Fruit fly (Drosophila melanogaster) whole organism, embryonic: ENCODE data around the gene Cht2.

Experiments used
- Awh ChIP-seq: fragments of 200-800 bp; sonication (Bioruptor generic); IDR thresholded peaks from 2 replicates; pipeline ENCODE4, ENCODE4 v1.3.6; 2022; ENCODE audit warnings: missing biosample characterization, missing genetic modification characterization
- BEAF-32 ChIP-seq: fragments of 200-800 bp; sonication (Bioruptor generic); optimal IDR thresholded peaks from 3 replicates; lab custom pipeline; 2017; ENCODE audit warnings: missing biosample characterization, missing genetic modification characterization, mild to moderate bottlenecking, moderate library complexity, missing genetic modification reagents
- CG10543 ChIP-seq: fragments of 200-800 bp; sonication (Bioruptor generic); optimal IDR thresholded peaks from 3 replicates; lab custom pipeline; 2017; ENCODE audit warnings: missing biosample characterization, mild to moderate bottlenecking, missing genetic modification characterization, moderate library complexity
- CG12391 ChIP-seq: fragments of 200-800 bp; sonication (Bioruptor generic); optimal IDR thresholded peaks from 3 replicates; lab custom pipeline; 2018; ENCODE audit warnings: missing biosample characterization, mild to moderate bottlenecking, missing genetic modification characterization, moderate library complexity
- CG13287 ChIP-seq: fragments of 200-800 bp; sonication (Bioruptor generic); IDR thresholded peaks from 2 replicates; pipeline ENCODE4 v1.3.6; 2022; ENCODE audit warnings: missing biosample characterization, missing genetic modification characterization; ENCODE audit not compliant: partially characterized antibody
- CG14860 ChIP-seq: fragments of 200-800 bp; sonication (Bioruptor generic); IDR thresholded peaks from 3 replicates; pipeline ENCODE4 v1.3.6; 2022; ENCODE audit warnings: missing biosample characterization, missing genetic modification characterization; ENCODE audit not compliant: partially characterized antibody
- CG15479 ChIP-seq: fragments of 200-800 bp; sonication (Bioruptor generic); optimal IDR thresholded peaks from 3 replicates; lab custom pipeline; 2019; ENCODE audit warnings: missing biosample characterization, mild to moderate bottlenecking, missing genetic modification characterization, moderate library complexity
- CG15514 ChIP-seq: fragments of 200-800 bp; sonication (Bioruptor generic); optimal IDR thresholded peaks from 3 replicates; lab custom pipeline; 2017; ENCODE audit warnings: missing biosample characterization, missing genetic modification characterization, mild to moderate bottlenecking, moderate library complexity, missing genetic modification reagents
- CG17361 ChIP-seq: fragments of 200-800 bp; sonication (Bioruptor generic); IDR thresholded peaks from 3 replicates; pipeline ENCODE4 v1.3.6; 2022; ENCODE audit warnings: missing biosample characterization, missing genetic modification characterization
- CG18764 ChIP-seq: fragments of 200-800 bp; sonication (Bioruptor generic); optimal IDR thresholded peaks from 3 replicates; lab custom pipeline; 2016; ENCODE audit warnings: missing biosample characterization, missing genetic modification characterization
- CG2116 ChIP-seq: fragments of 200-800 bp; sonication (Bioruptor generic); optimal IDR thresholded peaks from 3 replicates; lab custom pipeline; 2018; ENCODE audit warnings: missing biosample characterization, mild to moderate bottlenecking, missing genetic modification characterization
- CG3407 ChIP-seq: fragments of 200-800 bp; sonication (Bioruptor generic); optimal IDR thresholded peaks from 2 replicates; lab custom pipeline; 2018; ENCODE audit warnings: missing biosample characterization, mild to moderate bottlenecking, missing genetic modification characterization
- CG4854 ChIP-seq: fragments of 200-800 bp; sonication (Bioruptor generic); optimal IDR thresholded peaks from 2 replicates; lab custom pipeline; 2016; ENCODE audit warnings: missing biosample characterization, missing genetic modification characterization, inconsistent platforms
- CG6791 ChIP-seq: fragments of 200-800 bp; sonication (Bioruptor generic); IDR thresholded peaks from 3 replicates; pipeline ENCODE4 v1.3.6; 2022; ENCODE audit warnings: missing biosample characterization, missing genetic modification characterization; ENCODE audit not compliant: partially characterized antibody
- CG7839 ChIP-seq: fragments of 200-800 bp; sonication (Bioruptor generic); optimal IDR thresholded peaks from 3 replicates; lab custom pipeline; 2018; ENCODE audit warnings: missing biosample characterization, mild to moderate bottlenecking, missing genetic modification characterization, moderate library complexity
- CG7963 ChIP-seq: fragments of 200-800 bp; sonication (Bioruptor generic); IDR thresholded peaks from 3 replicates; pipeline ENCODE4 v1.3.6; 2022; ENCODE audit warnings: missing biosample characterization, missing genetic modification characterization; ENCODE audit not compliant: partially characterized antibody
- Doc3 ChIP-seq: fragments of 200-800 bp; sonication (Bioruptor generic); IDR thresholded peaks from 3 replicates; pipeline ENCODE4 v1.3.6; 2022; ENCODE audit warnings: missing biosample characterization, missing genetic modification characterization; ENCODE audit not compliant: partially characterized antibody
- Dref ChIP-seq: fragments of 200-800 bp; sonication (Bioruptor generic); IDR thresholded peaks from 2 replicates; pipeline ENCODE4 v1.3.6; 2022; ENCODE audit warnings: missing biosample characterization, missing genetic modification characterization
- HLH4C ChIP-seq: fragments of 200-800 bp; sonication (Bioruptor generic); IDR thresholded peaks from 3 replicates; pipeline ENCODE4 v1.3.6; 2022; ENCODE audit warnings: missing biosample characterization, missing genetic modification characterization; ENCODE audit not compliant: partially characterized antibody
- MESR4 ChIP-seq: fragments of 200-800 bp; sonication (Bioruptor generic); optimal IDR thresholded peaks from 2 replicates; lab custom pipeline; 2018; ENCODE audit warnings: missing biosample characterization, mild to moderate bottlenecking, missing genetic modification characterization, moderate library complexity
- Med ChIP-seq: fragments of 200-800 bp; sonication (Bioruptor generic); peaks from one replicate; lab custom pipeline; 2016; ENCODE audit warnings: missing biosample characterization, missing genetic modification characterization, mild to moderate bottlenecking, inconsistent platforms, moderate library complexity
- Opbp ChIP-seq: fragments of 200-800 bp; sonication (Bioruptor generic); IDR thresholded peaks from 3 replicates; pipeline ENCODE4 v1.3.6; 2022; ENCODE audit warnings: missing biosample characterization, missing genetic modification characterization; ENCODE audit not compliant: partially characterized antibody
- Scr ChIP-seq: fragments of 200-800 bp; sonication (Bioruptor generic); IDR thresholded peaks from 2 replicates; pipeline ENCODE4 v1.3.6; 2022; ENCODE audit warnings: missing biosample characterization, missing genetic modification characterization; ENCODE audit not compliant: partially characterized antibody
- Sry-δ ChIP-seq: fragments of 200-800 bp; sonication (Bioruptor generic); optimal IDR thresholded peaks from 2 replicates; lab custom pipeline; 2016; ENCODE audit warnings: missing biosample characterization, missing genetic modification characterization
- amos ChIP-seq: fragments of 200-800 bp; sonication (Bioruptor generic); IDR thresholded peaks from 2 replicates; pipeline ENCODE4 v1.3.6; 2022; ENCODE audit warnings: missing biosample characterization, missing genetic modification characterization; ENCODE audit not compliant: partially characterized antibody
- ci ChIP-seq: fragments of 200-800 bp; sonication (Bioruptor generic); IDR thresholded peaks from 3 replicates; pipeline ENCODE4 v1.3.6; 2022; ENCODE audit warnings: missing biosample characterization, missing genetic modification characterization
- crol ChIP-seq: fragments of 200-800 bp; sonication (Bioruptor generic); IDR thresholded peaks from 2 replicates; pipeline ENCODE4 v1.3.6; 2022; ENCODE audit warnings: missing biosample characterization, missing genetic modification characterization
- da ChIP-seq: fragments of 200-800 bp; sonication (Bioruptor generic); optimal IDR thresholded peaks from 2 replicates; lab custom pipeline; 2016; ENCODE audit warnings: missing biosample characterization, missing genetic modification characterization
- dan ChIP-seq: fragments of 200-800 bp; sonication (Bioruptor generic); IDR thresholded peaks from 2 replicates; pipeline ENCODE4 v1.3.6; 2022; ENCODE audit warnings: missing biosample characterization, missing genetic modification characterization
- dm ChIP-seq: fragments of 200-800 bp; sonication (Bioruptor generic); optimal IDR thresholded peaks from 3 replicates; lab custom pipeline; 2016; ENCODE audit warnings: missing biosample characterization, missing genetic modification characterization
- fru ChIP-seq: fragments of >200 bp; optimal IDR thresholded peaks from 2 replicates; lab custom pipeline; 2017
- gem ChIP-seq: fragments of 200-800 bp; sonication (Bioruptor generic); optimal IDR thresholded peaks from 2 replicates; lab custom pipeline; 2019; ENCODE audit warnings: missing biosample characterization, mild to moderate bottlenecking, missing genetic modification characterization, moderate library complexity
- grn ChIP-seq: fragments of 200-800 bp; sonication (Bioruptor generic); optimal IDR thresholded peaks from 3 replicates; lab custom pipeline; 2017; ENCODE audit warnings: missing biosample characterization, missing genetic modification characterization
- mld ChIP-seq: fragments of 200-800 bp; sonication (Bioruptor generic); IDR thresholded peaks from 3 replicates; pipeline ENCODE4 v1.3.6; 2022; ENCODE audit warnings: missing biosample characterization, missing genetic modification characterization; ENCODE audit not compliant: partially characterized antibody
- nerfin-2 ChIP-seq: fragments of 200-800 bp; sonication (Bioruptor generic); IDR thresholded peaks from 2 replicates; pipeline ENCODE4 v1.3.6; 2022; ENCODE audit warnings: missing biosample characterization, missing genetic modification characterization; ENCODE audit not compliant: partially characterized antibody
- oc ChIP-seq: fragments of 200-800 bp; sonication (Bioruptor generic); optimal IDR thresholded peaks from 2 replicates; lab custom pipeline; 2018; ENCODE audit warnings: missing biosample characterization, mild to moderate bottlenecking, missing genetic modification characterization, moderate library complexity
- pzg ChIP-seq: fragments of 200-800 bp; sonication (Bioruptor generic); optimal IDR thresholded peaks from 3 replicates; lab custom pipeline; 2018; ENCODE audit warnings: missing biosample characterization, mild to moderate bottlenecking, missing genetic modification characterization, moderate library complexity
- sna ChIP-seq: fragments of 200-800 bp; sonication (Bioruptor generic); IDR thresholded peaks from 2 replicates; pipeline ENCODE4 v1.3.6; 2022; ENCODE audit warnings: missing biosample characterization, missing genetic modification characterization; ENCODE audit not compliant: partially characterized antibody
- sob ChIP-seq: fragments of 200-800 bp; sonication (Bioruptor generic); IDR thresholded peaks from 2 replicates; pipeline ENCODE4 v1.3.6; 2022; ENCODE audit warnings: missing biosample characterization, missing genetic modification characterization
- tna ChIP-seq: fragments of 200-800 bp; sonication (Bioruptor generic); IDR thresholded peaks from 2 replicates; pipeline ENCODE4 v1.3.6; 2022; ENCODE audit warnings: missing biosample characterization, missing genetic modification characterization; ENCODE audit not compliant: partially characterized antibody
- unc-4 ChIP-seq: fragments of 200-800 bp; sonication (Bioruptor generic); IDR thresholded peaks from 2 replicates; pipeline ENCODE4 v1.3.6; 2022; ENCODE audit warnings: missing biosample characterization, missing genetic modification characterization; ENCODE audit not compliant: partially characterized antibody
- vnd ChIP-seq: fragments of 200-800 bp; sonication (Bioruptor generic); IDR thresholded peaks from 3 replicates; pipeline ENCODE4 v1.3.6; 2022; ENCODE audit warnings: missing biosample characterization, missing genetic modification characterization; ENCODE audit not compliant: partially characterized antibody
- zen ChIP-seq: fragments of 200-800 bp; sonication (Bioruptor generic); optimal IDR thresholded peaks from 3 replicates; lab custom pipeline; 2018; ENCODE audit warnings: missing biosample characterization, mild to moderate bottlenecking, missing genetic modification characterization, moderate library complexity
- zen2 ChIP-seq: fragments of 200-800 bp; sonication (Bioruptor generic); IDR thresholded peaks from 3 replicates; pipeline ENCODE4 v1.3.6; 2022; ENCODE audit warnings: missing biosample characterization, missing genetic modification characterization; ENCODE audit not compliant: partially characterized antibody

Gene Cht2

dm6 chr3L:1772593-1772992, 16.9 kb upstream of the Cht2 start:
- TF ChIP-seq zen (tag; lab: Kevin White, UChicago) (peak; percentile 72), CG18764 (no peak), CG15479 (GFP tag; lab: Kevin White, UChicago) (peak; percentile 84)

DNA sequence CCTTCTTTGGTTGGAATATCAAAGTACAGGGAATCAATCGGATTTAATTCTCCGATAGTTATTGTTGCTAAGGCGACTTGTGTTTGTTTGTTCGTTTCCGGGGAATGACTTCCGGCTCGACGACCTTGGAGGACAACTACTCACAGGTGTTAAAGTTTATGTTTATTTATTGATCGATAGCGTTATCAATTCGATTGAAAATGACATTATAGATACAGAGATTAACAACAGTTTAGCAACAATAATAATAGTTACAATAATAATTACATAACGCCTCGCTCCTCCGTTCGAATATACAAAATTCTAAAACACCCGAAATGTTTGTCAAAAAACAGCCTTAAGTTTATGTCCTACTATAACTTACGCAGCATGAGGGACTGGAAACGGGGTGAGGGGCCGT, 15.9 kb upstream of the Cht2 start, which contains the start of gene Dhc62B:
Dhc62B (minus strand) TSS at position 101 of the 400 bp plus-strand sequence.
- TF ChIP-seq CG3407 (no peak), CG4854 (no peak), dm (GFP tag; lab: Kevin White, UChicago) (no peak), zen2 (GFP tag; lab: Robert Waterston, UW) (no peak), nerfin-2 (GFP tag; lab: Robert Waterston, UW) (no peak), CG7839 (tag; lab: Kevin White, UChicago) (no peak), da (GFP tag; lab: Kevin White, UChicago) (no peak)

- peak; percentile 40; the same call in 1 of the 3 replicates for TF ChIP-seq CG7963 (GFP tag; lab: Robert Waterston, UW)
- peak; percentile 41; the same call in 1 of the 2 replicates for TF ChIP-seq sna (GFP tag; lab: Robert Waterston, UW)
- no peak for TF ChIP-seq gem (tag; lab: Kevin White, UChicago)
- peak; percentile 13 for TF ChIP-seq CG2116
- peak; percentile 61 for TF ChIP-seq HLH4C
- peak; percentile 75 for TF ChIP-seq Med (GFP tag; lab: Kevin White, UChicago)
- peak; percentile 83 for TF ChIP-seq Sry-δ (GFP tag; lab: Kevin White, UChicago)
- 0 out of 3 replicates have a peak, but pooled peaks have one; percentile 37 for TF ChIP-seq CG14860
- no peak for TF ChIP-seq CG12391 (tag; lab: Kevin White, UChicago)
- no peak for TF ChIP-seq dan (GFP tag; lab: Robert Waterston, UW)
- peak; percentile 72 for TF ChIP-seq CG13287 (GFP tag; lab: Robert Waterston, UW)
- TF ChIP-seq grn, result peak; percentile 31
- TF ChIP-seq fru (lab: Kevin White, UChicago), result no peak
- peak; percentile 36; the same call in 1 of the 2 replicates for TF ChIP-seq nerfin-2 (GFP tag; lab: Robert Waterston, UW)
- peak; percentile 68 for TF ChIP-seq crol (GFP tag; lab: Robert Waterston, UW)
- TF ChIP-seq Awh, result no peak
- peak; percentile 64; the same call in 1 of the 2 replicates for TF ChIP-seq amos (GFP tag; lab: Robert Waterston, UW)
- no peak for TF ChIP-seq CG17361 (GFP tag; lab: Robert Waterston, UW)
- TF ChIP-seq mld (GFP tag; lab: Robert Waterston, UW), result peak; percentile 62; the same call in 1 of the 3 replicates
- TF ChIP-seq oc (tag; lab: Kevin White, UChicago), result no peak
- peak; percentile 76 for TF ChIP-seq Dref (GFP tag; lab: Robert Waterston, UW)
- TF ChIP-seq unc-4 (GFP tag; lab: Robert Waterston, UW), result peak; percentile 71
- TF ChIP-seq BEAF-32 (GFP tag; lab: Kevin White, UChicago), result peak; percentile 67
- peak; percentile 64 for TF ChIP-seq Scr (GFP tag; lab: Robert Waterston, UW)
- TF ChIP-seq CG6791 (GFP tag; lab: Robert Waterston, UW), result peak; percentile 67
- TF ChIP-seq Opbp, result peak; percentile 49; the same call in 2 of the 3 replicates
- TF ChIP-seq MESR4 (GFP tag; lab: Kevin White, UChicago), result peak; percentile 6
- TF ChIP-seq CG10543 (GFP tag; lab: Kevin White, UChicago), result no peak
- TF ChIP-seq tna, result 0 out of 2 replicates have a peak, but pooled peaks have one; percentile 26
- peak; percentile 27 for TF ChIP-seq CG15514 (GFP tag; lab: Kevin White, UChicago)
- peak; percentile 46; the same call in 1 of the 3 replicates for TF ChIP-seq Doc3 (GFP tag; lab: Robert Waterston, UW)
- peak; percentile 31; the same call in 1 of the 2 replicates for TF ChIP-seq sob (GFP tag; lab: Robert Waterston, UW)
- TF ChIP-seq pzg, result peak; percentile 45
- no peak for TF ChIP-seq ci (GFP tag; lab: Robert Waterston, UW)
- no peak for TF ChIP-seq vnd
Measured at dm6 chr3L:1756143-1756542, 409 bp upstream of the Cht2 start, which contains the start of gene CG8001. CG8001 (plus strand) TSS chr3L:1756159.
